Worm (Caenorhabditis elegans) whole organism, late embryonic: ENCODE results near the gene ugt-32.

Source experiments
- C08G9.2 ChIP-seq: sonication (generic microtip); optimal IDR thresholded peaks from 2 replicates; lab custom pipeline; 2016; ENCODE audit warnings: mild to moderate bottlenecking, missing genetic modification characterization, moderate library complexity, missing compliant biosample characterization
- K02D7.2 ChIP-seq: sonication (generic microtip); optimal IDR thresholded peaks from 2 replicates; lab custom pipeline; 2017; ENCODE audit warnings: mild to moderate bottlenecking, missing genetic modification characterization, missing compliant biosample characterization
- K09A11.1 ChIP-seq: sonication (generic microtip); optimal IDR thresholded peaks from 2 replicates; lab custom pipeline; 2017; ENCODE audit warnings: antibody characterized with exemption, mild to moderate bottlenecking, missing genetic modification characterization, missing compliant biosample characterization; ENCODE audit not compliant: insufficient read depth
- Y22D7AL.16 ChIP-seq: sonication (generic microtip); optimal IDR thresholded peaks from 2 replicates; lab custom pipeline; 2016; ENCODE audit warnings: missing genetic modification characterization, missing compliant biosample characterization
- ahr-1 ChIP-seq: sonication (generic microtip); optimal IDR thresholded peaks from 2 replicates; lab custom pipeline; 2016; ENCODE audit warnings: missing genetic modification characterization, missing compliant biosample characterization
- ceh-14 ChIP-seq: sonication (generic microtip); optimal IDR thresholded peaks from 2 replicates; lab custom pipeline; 2016; ENCODE audit warnings: missing genotype, missing genetic modification characterization, missing compliant biosample characterization
- ceh-18 ChIP-seq: sonication (generic microtip); optimal IDR thresholded peaks from 2 replicates; lab custom pipeline; 2016; ENCODE audit warnings: missing genetic modification characterization, missing compliant biosample characterization
- ceh-19 ChIP-seq: fragments of 200-800 bp; sonication (Bioruptor generic); optimal IDR thresholded peaks from 2 replicates; lab custom pipeline; 2018; ENCODE audit warnings: mild to moderate bottlenecking, missing genetic modification characterization, missing compliant biosample characterization
- ceh-2 ChIP-seq: sonication (generic microtip); optimal IDR thresholded peaks from 2 replicates; lab custom pipeline; 2016; ENCODE audit warnings: missing genotype, missing genetic modification characterization, missing compliant biosample characterization
- ceh-22 ChIP-seq: sonication (generic microtip); optimal IDR thresholded peaks from 2 replicates; lab custom pipeline; 2017; ENCODE audit warnings: missing biosample characterization, missing genetic modification characterization
- ceh-30 ChIP-seq: fragments of 150-350 bp; optimal IDR thresholded peaks from 2 replicates; lab custom pipeline; 2014; ENCODE audit warnings: missing biosample characterization, missing genetic modification characterization
- ceh-31 ChIP-seq: sonication (generic microtip); optimal IDR thresholded peaks from 2 replicates; lab custom pipeline; 2016; ENCODE audit warnings: missing genetic modification characterization, missing compliant biosample characterization
- ceh-34 ChIP-seq: sonication (generic microtip); optimal IDR thresholded peaks from 2 replicates; lab custom pipeline; 2016; ENCODE audit warnings: mild to moderate bottlenecking, missing genetic modification characterization, missing compliant biosample characterization
- ceh-48 ChIP-seq: sonication (generic microtip); optimal IDR thresholded peaks from 2 replicates; lab custom pipeline; 2016; ENCODE audit warnings: missing genetic modification characterization, inconsistent platforms, missing compliant biosample characterization
- ceh-6 ChIP-seq: fragments of 200-800 bp; sonication (Bioruptor generic); optimal IDR thresholded peaks from 2 replicates; lab custom pipeline; 2018; ENCODE audit warnings: mild to moderate bottlenecking, missing genetic modification characterization, missing compliant biosample characterization
- dmd-4 ChIP-seq: sonication (generic microtip); optimal IDR thresholded peaks from 2 replicates; lab custom pipeline; 2016; ENCODE audit warnings: borderline replicate concordance, missing genetic modification characterization, missing compliant biosample characterization
- dve-1 ChIP-seq: sonication (generic microtip); optimal IDR thresholded peaks from 2 replicates; lab custom pipeline; 2017; ENCODE audit warnings: antibody characterized with exemption, mild to moderate bottlenecking, missing genetic modification characterization, missing compliant biosample characterization
- ets-4 ChIP-seq: sonication (generic microtip); optimal IDR thresholded peaks from 2 replicates; lab custom pipeline; 2016; ENCODE audit warnings: missing genetic modification characterization, missing compliant biosample characterization
- eyg-1 ChIP-seq: sonication (generic microtip); optimal IDR thresholded peaks from 2 replicates; lab custom pipeline; 2016; ENCODE audit warnings: missing genotype, missing genetic modification characterization, missing compliant biosample characterization
- fax-1 ChIP-seq: sonication (generic microtip); optimal IDR thresholded peaks from 2 replicates; lab custom pipeline; 2016; ENCODE audit warnings: missing genotype, missing genetic modification characterization, missing compliant biosample characterization
- fkh-10 ChIP-seq: fragments of 150-350 bp; optimal IDR thresholded peaks from 2 replicates; lab custom pipeline; 2014; ENCODE audit warnings: missing biosample characterization, missing genetic modification reagents, missing genetic modification characterization
- fkh-6 ChIP-seq: sonication (generic microtip); optimal IDR thresholded peaks from 2 replicates; lab custom pipeline; 2016; ENCODE audit warnings: missing genetic modification characterization, missing compliant biosample characterization
- gmeb-2 ChIP-seq: sonication (generic microtip); optimal IDR thresholded peaks from 2 replicates; lab custom pipeline; 2016; ENCODE audit warnings: missing genetic modification characterization, inconsistent platforms, missing compliant biosample characterization
- hlh-15 ChIP-seq: sonication (generic microtip); optimal IDR thresholded peaks from 2 replicates; lab custom pipeline; 2016; ENCODE audit warnings: missing genetic modification characterization, missing compliant biosample characterization
- hlh-30 ChIP-seq: sonication (generic microtip); optimal IDR thresholded peaks from 2 replicates; lab custom pipeline; 2017; ENCODE audit warnings: antibody characterized with exemption, missing genetic modification characterization, missing compliant biosample characterization; ENCODE audit not compliant: insufficient read depth
- hlh-8 ChIP-seq: sonication (generic microtip); optimal IDR thresholded peaks from 2 replicates; lab custom pipeline; 2016; ENCODE audit warnings: missing genotype, missing genetic modification characterization, missing compliant biosample characterization
- lim-6 ChIP-seq: sonication (generic microtip); optimal IDR thresholded peaks from 2 replicates; lab custom pipeline; 2016; ENCODE audit warnings: missing genetic modification characterization, missing compliant biosample characterization
- lin-11 ChIP-seq: fragments of 200-800 bp; sonication (Bioruptor generic); optimal IDR thresholded peaks from 2 replicates; lab custom pipeline; 2018; ENCODE audit warnings: mild to moderate bottlenecking, missing genetic modification characterization, missing compliant biosample characterization
- madf-2 ChIP-seq: sonication (generic microtip); optimal IDR thresholded peaks from 2 replicates; lab custom pipeline; 2017; ENCODE audit warnings: missing genetic modification characterization, missing compliant biosample characterization
- nfya-1 ChIP-seq: sonication (generic microtip); optimal IDR thresholded peaks from 2 replicates; lab custom pipeline; 2017; ENCODE audit warnings: missing genetic modification characterization, mild to moderate bottlenecking, missing compliant biosample characterization, antibody characterized with exemption, moderate library complexity
- nhr-11 ChIP-seq: fragments of 150-350 bp; optimal IDR thresholded peaks from 2 replicates; lab custom pipeline; 2014; ENCODE audit warnings: missing biosample characterization, missing genetic modification characterization
- npax-4 ChIP-seq: sonication (generic microtip); optimal IDR thresholded peaks from 2 replicates; lab custom pipeline; 2016; ENCODE audit warnings: missing genetic modification characterization, missing compliant biosample characterization
- odd-2 ChIP-seq: sonication (generic microtip); optimal IDR thresholded peaks from 2 replicates; lab custom pipeline; 2017; ENCODE audit warnings: antibody characterized with exemption, mild to moderate bottlenecking, missing genetic modification characterization, missing compliant biosample characterization
- pat-9 ChIP-seq: fragments of 200-800 bp; sonication (Bioruptor generic); optimal IDR thresholded peaks from 2 replicates; lab custom pipeline; 2018; ENCODE audit warnings: mild to moderate bottlenecking, missing genetic modification characterization, moderate library complexity, missing compliant biosample characterization
- pha-4 ChIP-seq: fragments of 150-350 bp; optimal IDR thresholded peaks from 2 replicates; lab custom pipeline; 2018; ENCODE audit warnings: missing biosample characterization, missing genetic modification reagents, missing genetic modification characterization
- pros-1 ChIP-seq: fragments of 150-350 bp; optimal IDR thresholded peaks from 2 replicates; lab custom pipeline; 2014; ENCODE audit warnings: missing biosample characterization, missing genetic modification reagents, missing genetic modification characterization
- ref-2 ChIP-seq: sonication (generic microtip); optimal IDR thresholded peaks from 2 replicates; lab custom pipeline; 2016; ENCODE audit warnings: missing genetic modification characterization, missing compliant biosample characterization
- sox-2 ChIP-seq: fragments of 200-800 bp; sonication (Bioruptor generic); IDR thresholded peaks from 2 replicates; pipeline ENCODE4 v1.3.6; 2022; ENCODE audit warnings: missing genetic modification reagents, missing genetic modification characterization, missing compliant biosample characterization
- ttx-3 ChIP-seq: sonication (generic microtip); optimal IDR thresholded peaks from 2 replicates; lab custom pipeline; 2016; ENCODE audit warnings: missing genetic modification reagents, missing genetic modification characterization, missing compliant biosample characterization
- unc-3 ChIP-seq, 2 experiments: fragments of 200-800 bp in 1 of 2; sonication (Bioruptor generic) in 1 of 2; sonication (generic microtip) in 1 of 2; conservative IDR thresholded peaks in 1 of 2; optimal IDR thresholded peaks in 1 of 2; 2 replicates each; pipeline versions ENCODE4 v1.3.6 to Lab custom; 2016 to 2022; ENCODE audit warnings: missing compliant biosample characterization in 2 of 2, missing genetic modification characterization in 2 of 2, missing genetic modification reagents in 1 of 2
- unc-42 ChIP-seq: sonication (generic microtip); optimal IDR thresholded peaks from 2 replicates; lab custom pipeline; 2016; ENCODE audit warnings: missing genotype, missing genetic modification characterization, missing compliant biosample characterization
- unc-55 ChIP-seq: sonication (generic microtip); optimal IDR thresholded peaks from 2 replicates; lab custom pipeline; 2017; ENCODE audit warnings: missing biosample characterization, missing genetic modification reagents, missing genetic modification characterization
- zip-5 ChIP-seq: sonication (generic microtip); optimal IDR thresholded peaks from 2 replicates; lab custom pipeline; 2016; ENCODE audit warnings: missing genetic modification characterization, missing compliant biosample characterization
- ztf-16 ChIP-seq: sonication (generic microtip); optimal IDR thresholded peaks from 2 replicates; lab custom pipeline; 2017; ENCODE audit warnings: missing genetic modification characterization, missing compliant biosample characterization

ugt-32 gene

ce11 chrV:3847268-3847667, 3.5 kb upstream of the ugt-32 start, which contains the start of gene nhr-185:
TSS of gene nhr-185 (minus strand) at chrV:3847368.
- TF ChIP-seq sox-2 (GFP tag; lab: Robert Waterston, UW) (no peak), fkh-6 (no peak), pros-1 (tag; lab: Kevin White, UChicago) (no peak), ceh-6 (GFP tag; lab: Kevin White, UChicago) (no peak), ceh-18 (tag; lab: Kevin White, UChicago) (no peak), ceh-14 (tag; lab: Kevin White, UChicago) (no peak), C08G9.2 (tag; lab: Kevin White, UChicago) (no peak), gmeb-2 (no peak), zip-5 (tag; lab: Kevin White, UChicago) (no peak), npax-4 (tag; lab: Kevin White, UChicago) (no peak), unc-55 (no peak), K02D7.2 (tag; lab: Kevin White, UChicago) (no peak), Y22D7AL.16 (no peak), ceh-31 (tag; lab: Kevin White, UChicago) (no peak), madf-2 (tag; lab: Kevin White, UChicago) (no peak), ets-4 (tag; lab: Kevin White, UChicago) (no peak), hlh-8 (tag; lab: Kevin White, UChicago) (no peak), fkh-10 (no peak), lin-11 (no peak), ceh-30 (tag; lab: Kevin White, UChicago) (no peak)
- TF ChIP-seq, all 69 proteins: peak for 0

- TF ChIP-seq ceh-34 (no peak), ceh-22 (no peak), ttx-3 (tag; lab: Kevin White, UChicago) (no peak), Y22D7AL.16 (no peak)
Measured at ce11 chrV:3841462-3841861, 2.3 kb downstream of the ugt-32 start.

ce11 chrV:3832661-3833060, 11.1 kb downstream of the ugt-32 start:
- TF ChIP-seq hlh-8 (tag; lab: Kevin White, UChicago) (no peak), nfya-1 (tag; lab: Kevin White, UChicago) (peak; percentile 78)

ce11 chrV:3832103-3832502, 11.7 kb downstream of the ugt-32 start:
- TF ChIP-seq ttx-3 (tag; lab: Kevin White, UChicago) (no peak), ceh-48 (tag; lab: Kevin White, UChicago) (no peak), fkh-10 (no peak), ceh-14 (tag; lab: Kevin White, UChicago) (no peak), unc-42 (no peak), hlh-15 (tag; lab: Kevin White, UChicago) (no peak), lim-6 (no peak), nhr-11 (no peak), npax-4 (tag; lab: Kevin White, UChicago) (no peak), pha-4 (no peak)

ce11 chrV:3831616-3832015, 12.2 kb downstream of the ugt-32 start, which contains the start of gene H10D18.5:
TSS of gene H10D18.5 (minus strand) at chrV:3831716.
- TF ChIP-seq ceh-19 (GFP tag; lab: Kevin White, UChicago) (no peak), pha-4 (no peak), ceh-2 (tag; lab: Kevin White, UChicago) (no peak), eyg-1 (tag; lab: Kevin White, UChicago) (no peak), fax-1 (tag; lab: Kevin White, UChicago) (no peak), ahr-1 (tag; lab: Kevin White, UChicago) (no peak), ztf-16 (tag; lab: Kevin White, UChicago) (no peak), unc-55 (no peak), fkh-10 (no peak), dve-1 (tag; lab: Kevin White, UChicago) (no peak), ref-2 (tag; lab: Kevin White, UChicago) (no peak), ceh-22 (no peak), pat-9 (no peak), hlh-30 (tag; lab: Kevin White, UChicago) (no peak), unc-3 (GFP tag; conservative IDR thresholded peaks at IDR 0.05; lab: Robert Waterston, UW) (no peak), unc-3 (tag; optimal IDR thresholded peaks at IDR 0.05; lab: Kevin White, UChicago) (no peak), odd-2 (tag; lab: Kevin White, UChicago) (no peak), K09A11.1 (tag; lab: Kevin White, UChicago) (no peak), ttx-3 (tag; lab: Kevin White, UChicago) (no peak), dmd-4 (tag; lab: Kevin White, UChicago) (no peak)
